Fruit fly (Drosophila melanogaster) whole organism, embryonic: ENCODE results near the gene CG31776.

Experiments used
- Atf6 ChIP-seq: fragments of 200-800 bp; sonication (Bioruptor generic); IDR thresholded peaks from 2 replicates; pipeline ENCODE4 v1.3.6; 2022; ENCODE audit warnings: missing biosample characterization, missing genetic modification characterization
- CG12236 ChIP-seq: fragments of 200-800 bp; sonication (Bioruptor generic); optimal IDR thresholded peaks from 2 replicates; lab custom pipeline; 2016; ENCODE audit warnings: missing biosample characterization, missing genetic modification characterization
- CG12299 ChIP-seq: fragments of 200-800 bp; sonication (Bioruptor generic); optimal IDR thresholded peaks from 2 replicates; lab custom pipeline; 2018; ENCODE audit warnings: missing biosample characterization, mild to moderate bottlenecking, missing genetic modification characterization
- CG12391 ChIP-seq: fragments of 200-800 bp; sonication (Bioruptor generic); optimal IDR thresholded peaks from 3 replicates; lab custom pipeline; 2018; ENCODE audit warnings: missing biosample characterization, mild to moderate bottlenecking, missing genetic modification characterization, moderate library complexity
- CG12769 ChIP-seq: fragments of 200-800 bp; sonication (Bioruptor generic); optimal IDR thresholded peaks from 2 replicates; lab custom pipeline; 2019; ENCODE audit warnings: missing biosample characterization, mild to moderate bottlenecking, missing genetic modification characterization, moderate library complexity
- CG13296 ChIP-seq: fragments of 200-800 bp; sonication (Bioruptor generic); optimal IDR thresholded peaks from 3 replicates; lab custom pipeline; 2018; ENCODE audit warnings: missing biosample characterization, mild to moderate bottlenecking, missing genetic modification characterization
- CG13424 ChIP-seq: fragments of 200-800 bp; sonication (Bioruptor generic); optimal IDR thresholded peaks from 2 replicates; lab custom pipeline; 2019; ENCODE audit warnings: missing biosample characterization, mild to moderate bottlenecking, missing genetic modification characterization, moderate library complexity
- CG15479 ChIP-seq: fragments of 200-800 bp; sonication (Bioruptor generic); optimal IDR thresholded peaks from 3 replicates; lab custom pipeline; 2019; ENCODE audit warnings: missing biosample characterization, mild to moderate bottlenecking, missing genetic modification characterization, moderate library complexity
- CG1647 ChIP-seq: fragments of 200-800 bp; sonication (Bioruptor generic); optimal IDR thresholded peaks from 3 replicates; lab custom pipeline; 2016; ENCODE audit warnings: missing biosample characterization, missing genetic modification characterization
- CG17186 ChIP-seq: fragments of 200-800 bp; sonication (Bioruptor generic); optimal IDR thresholded peaks from 3 replicates; lab custom pipeline; 2017; ENCODE audit warnings: missing biosample characterization, missing genetic modification reagents, missing genetic modification characterization
- CG17385 ChIP-seq: fragments of 200-800 bp; sonication (Bioruptor generic); optimal IDR thresholded peaks from 3 replicates; lab custom pipeline; 2018; ENCODE audit warnings: missing biosample characterization, mild to moderate bottlenecking, missing genetic modification characterization
- CG30020 ChIP-seq: fragments of 200-800 bp; optimal IDR thresholded peaks from 2 replicates; lab custom pipeline; 2019; ENCODE audit warnings: missing biosample characterization, mild to moderate bottlenecking, missing genetic modification characterization, moderate library complexity
- CG4854 ChIP-seq: fragments of 200-800 bp; sonication (Bioruptor generic); optimal IDR thresholded peaks from 2 replicates; lab custom pipeline; 2016; ENCODE audit warnings: missing biosample characterization, missing genetic modification characterization, inconsistent platforms
- CG7357 ChIP-seq: fragments of 200-800 bp; sonication (Bioruptor generic); IDR thresholded peaks from 3 replicates; pipeline ENCODE4 v1.3.6; 2022; ENCODE audit warnings: missing biosample characterization, missing genetic modification characterization
- CG7745 ChIP-seq: fragments of 200-800 bp; sonication (Bioruptor generic); optimal IDR thresholded peaks from 2 replicates; lab custom pipeline; 2018; ENCODE audit warnings: missing biosample characterization, mild to moderate bottlenecking, missing genetic modification characterization, moderate library complexity
- CG8924 ChIP-seq: fragments of 200-800 bp; optimal IDR thresholded peaks from 3 replicates; lab custom pipeline; 2019; ENCODE audit warnings: missing biosample characterization, mild to moderate bottlenecking, missing genetic modification characterization, moderate library complexity
- CG9215 ChIP-seq: fragments of 200-800 bp; sonication (Bioruptor generic); IDR thresholded peaks from 2 replicates; pipeline ENCODE4 v1.3.6; 2022; ENCODE audit warnings: missing biosample characterization, missing genetic modification characterization
- CoRest ChIP-seq: fragments of 200-800 bp; sonication (Bioruptor generic); optimal IDR thresholded peaks from 3 replicates; lab custom pipeline; 2018; ENCODE audit warnings: missing biosample characterization, mild to moderate bottlenecking, missing genetic modification characterization, moderate library complexity
- Dip3 ChIP-seq: fragments of 200-800 bp; sonication (Bioruptor generic); optimal IDR thresholded peaks from 3 replicates; lab custom pipeline; 2016; ENCODE audit warnings: missing biosample characterization, missing genetic modification characterization
- Dref ChIP-seq: fragments of 200-800 bp; sonication (Bioruptor generic); IDR thresholded peaks from 2 replicates; pipeline ENCODE4 v1.3.6; 2022; ENCODE audit warnings: missing biosample characterization, missing genetic modification characterization
- Ets65A ChIP-seq: fragments of 200-800 bp; sonication (Bioruptor generic); peaks from one replicate; lab custom pipeline; 2016; ENCODE audit warnings: missing biosample characterization, missing genetic modification characterization
- Fer3 ChIP-seq: fragments of 200-800 bp; sonication (Bioruptor generic); optimal IDR thresholded peaks from 2 replicates; lab custom pipeline; 2018; ENCODE audit warnings: missing biosample characterization, mild to moderate bottlenecking, missing genetic modification characterization, moderate library complexity
- HHEX ChIP-seq: fragments of 200-800 bp; sonication (Bioruptor generic); optimal IDR thresholded peaks from 3 replicates; lab custom pipeline; 2017; ENCODE audit warnings: missing biosample characterization, mild to moderate bottlenecking, missing genetic modification characterization, missing genetic modification reagents
- HLH54F ChIP-seq: fragments of 200-800 bp; sonication (Bioruptor generic); optimal IDR thresholded peaks from 3 replicates; lab custom pipeline; 2016; ENCODE audit warnings: missing biosample characterization, missing genetic modification characterization
- Hand ChIP-seq: fragments of 200-800 bp; sonication (Bioruptor generic); optimal IDR thresholded peaks from 2 replicates; lab custom pipeline; 2017; ENCODE audit warnings: mild to moderate bottlenecking, missing biosample characterization, missing genetic modification reagents, missing genetic modification characterization
- Hr51 ChIP-seq, 2 experiments: fragments of 200-800 bp; sonication (Bioruptor generic); optimal IDR thresholded peaks; 2 replicates in 1 of 2; 3 replicates in 1 of 2; lab custom pipeline; 2016 to 2018; ENCODE audit warnings: missing biosample characterization in 2 of 2, missing genetic modification characterization in 2 of 2, mild to moderate bottlenecking in 1 of 2, moderate library complexity in 1 of 2
- Med ChIP-seq: fragments of 200-800 bp; sonication (Bioruptor generic); peaks from one replicate; lab custom pipeline; 2016; ENCODE audit warnings: missing biosample characterization, missing genetic modification characterization, mild to moderate bottlenecking, inconsistent platforms, moderate library complexity
- NFAT ChIP-seq: fragments of 200-800 bp; sonication (Bioruptor generic); IDR thresholded peaks from 2 replicates; pipeline ENCODE4 v1.3.6; 2022; ENCODE audit warnings: missing biosample characterization, missing genetic modification characterization
- Ptx1 ChIP-seq: fragments of 200-800 bp; sonication (Bioruptor generic); IDR thresholded peaks from 2 replicates; pipeline ENCODE4 v1.3.6; 2022; ENCODE audit warnings: missing biosample characterization, missing genetic modification characterization
- Side ChIP-seq: fragments of 200-800 bp; sonication (Bioruptor generic); optimal IDR thresholded peaks from 2 replicates; lab custom pipeline; 2016; ENCODE audit warnings: missing biosample characterization, missing genetic modification characterization
- Sry-β ChIP-seq: fragments of 200-800 bp; sonication (Bioruptor generic); optimal IDR thresholded peaks from 2 replicates; lab custom pipeline; 2018; ENCODE audit warnings: missing biosample characterization, mild to moderate bottlenecking, missing genetic modification characterization, moderate library complexity
- Stat92E ChIP-seq, 3 experiments: fragments of >200 bp in 2 of 3; fragments of 200-800 bp in 1 of 3; sonication (Bioruptor generic) in 1 of 3; optimal IDR thresholded peaks; 2 replicates each; lab custom pipeline; 2017 to 2019; ENCODE audit warnings: missing biosample characterization in 3 of 3, missing genetic modification characterization in 3 of 3, mild to moderate bottlenecking in 1 of 3, moderate library complexity in 1 of 3
- TFAM ChIP-seq: fragments of 200-800 bp; sonication (Bioruptor generic); optimal IDR thresholded peaks from 2 replicates; lab custom pipeline; 2017; ENCODE audit warnings: missing biosample characterization, missing genetic modification characterization, inconsistent platforms
- Tbp ChIP-seq: fragments of >200 bp; optimal IDR thresholded peaks from 2 replicates; lab custom pipeline; 2018; ENCODE audit warnings: missing biosample characterization, missing genetic modification characterization
- bab2 ChIP-seq: fragments of 200-800 bp; sonication (Bioruptor generic); optimal IDR thresholded peaks from 2 replicates; lab custom pipeline; 2016; ENCODE audit warnings: missing biosample characterization, missing genetic modification characterization
- bcd ChIP-seq: fragments of 200-800 bp; sonication (Bioruptor generic); optimal IDR thresholded peaks from 2 replicates; lab custom pipeline; 2017; ENCODE audit warnings: missing biosample characterization, mild to moderate bottlenecking, missing genetic modification characterization
- caup ChIP-seq: fragments of 200-800 bp; sonication (Bioruptor generic); optimal IDR thresholded peaks from 3 replicates; lab custom pipeline; 2017; ENCODE audit warnings: missing biosample characterization, mild to moderate bottlenecking, missing genetic modification characterization, moderate library complexity; ENCODE audit not compliant: severe bottlenecking
- chm ChIP-seq: fragments of 200-800 bp; sonication (Bioruptor generic); IDR thresholded peaks from 2 replicates; pipeline ENCODE4 v1.3.6; 2022; ENCODE audit warnings: missing biosample characterization, missing genetic modification characterization
- emc ChIP-seq: fragments of 200-800 bp; sonication (Bioruptor generic); optimal IDR thresholded peaks from 2 replicates; lab custom pipeline; 2016; ENCODE audit warnings: missing biosample characterization, missing genetic modification characterization
- ems ChIP-seq: fragments of 200-800 bp; sonication (Bioruptor generic); optimal IDR thresholded peaks from 3 replicates; lab custom pipeline; 2016; ENCODE audit warnings: missing biosample characterization, missing genetic modification characterization
- ftz-f1 ChIP-seq: fragments of 200-800 bp; sonication (Bioruptor generic); optimal IDR thresholded peaks from 2 replicates; lab custom pipeline; 2016; ENCODE audit warnings: missing biosample characterization, missing genetic modification characterization
- gcm ChIP-seq: fragments of 200-800 bp; sonication (Bioruptor generic); optimal IDR thresholded peaks from 2 replicates; lab custom pipeline; 2019; ENCODE audit warnings: missing biosample characterization, mild to moderate bottlenecking, missing genetic modification characterization, moderate library complexity
- gsb-n ChIP-seq: fragments of 200-800 bp; sonication (Bioruptor generic); optimal IDR thresholded peaks from 3 replicates; lab custom pipeline; 2018; ENCODE audit warnings: missing biosample characterization, mild to moderate bottlenecking, missing genetic modification characterization
- hth ChIP-seq: fragments of >200 bp; optimal IDR thresholded peaks from 2 replicates; lab custom pipeline; 2017; ENCODE audit warnings: inconsistent platforms
- lab ChIP-seq: fragments of 200-800 bp; sonication (Bioruptor generic); optimal IDR thresholded peaks from 3 replicates; lab custom pipeline; 2017; ENCODE audit warnings: missing biosample characterization, missing genetic modification characterization, mild to moderate bottlenecking, moderate library complexity, missing genetic modification reagents
- nau ChIP-seq: fragments of 200-800 bp; sonication (Bioruptor generic); optimal IDR thresholded peaks from 3 replicates; lab custom pipeline; 2017; ENCODE audit warnings: missing biosample characterization, mild to moderate bottlenecking, missing genetic modification characterization, missing genetic modification reagents
- org-1 ChIP-seq: fragments of 200-800 bp; sonication (Bioruptor generic); optimal IDR thresholded peaks from 2 replicates; lab custom pipeline; 2017; ENCODE audit warnings: missing biosample characterization, missing genetic modification characterization
- twi ChIP-seq: fragments of 200-800 bp; optimal IDR thresholded peaks from 2 replicates; lab custom pipeline; 2019; ENCODE audit warnings: missing biosample characterization, mild to moderate bottlenecking, missing genetic modification characterization, moderate library complexity
- yki ChIP-seq: fragments of >200 bp; optimal IDR thresholded peaks from 3 replicates; lab custom pipeline; 2018
- zfh2 ChIP-seq: fragments of 200-800 bp; sonication (Bioruptor generic); optimal IDR thresholded peaks from 2 replicates; lab custom pipeline; 2016; ENCODE audit warnings: missing biosample characterization, missing genetic modification characterization

CG31776 gene

dm6 chr2L:3477057-3477755, 7.2 kb downstream of the CG31776 start (continued):
- TF ChIP-seq CG7357 (GFP tag; lab: Robert Waterston, UW): no peak
- TF ChIP-seq CG12236 (GFP tag; lab: Kevin White, UChicago): no peak
- TF ChIP-seq CG7745 (tag; lab: Kevin White, UChicago): no peak
- no peak for TF ChIP-seq chm
- no peak for TF ChIP-seq CG17186 (GFP tag; lab: Kevin White, UChicago)
- no peak for TF ChIP-seq TFAM (GFP tag; lab: Kevin White, UChicago)
- peak; percentile 27; the same call in 1 of the 2 replicates for TF ChIP-seq CG9215
- TF ChIP-seq Ets65A (GFP tag; lab: Kevin White, UChicago): peak; percentile 87
- TF ChIP-seq nau (GFP tag; lab: Kevin White, UChicago): no peak
- TF ChIP-seq ftz-f1 (GFP tag; lab: Kevin White, UChicago): peak; percentile 74
- peak; percentile 4 for TF ChIP-seq caup (GFP tag; lab: Kevin White, UChicago)
- no peak for TF ChIP-seq emc (GFP tag; lab: Kevin White, UChicago)
- TF ChIP-seq Ptx1: peak; percentile 45
- no peak for TF ChIP-seq Stat92E (GFP tag; optimal IDR thresholded peaks at IDR 0.05; lab: Kevin White, UChicago)
- no peak for TF ChIP-seq Atf6 (GFP tag; lab: Robert Waterston, UW)
- peak; percentile 48 for TF ChIP-seq CG13424 (tag; lab: Kevin White, UChicago)
- peak; percentile 29 for TF ChIP-seq CG4854 (GFP tag; lab: Kevin White, UChicago)
- TF ChIP-seq Hand (GFP tag; lab: Kevin White, UChicago): no peak
- TF ChIP-seq Hr51 (GFP tag; optimal IDR thresholded peaks at IDR 0.05; lab: Kevin White, UChicago): peak in 1 of 2 experiments; percentile 38
- no peak for TF ChIP-seq gcm (GFP tag; lab: Kevin White, UChicago)
- no peak for TF ChIP-seq CG1647 (GFP tag; lab: Kevin White, UChicago)
- TF ChIP-seq hth: no peak
- TF ChIP-seq lab (GFP tag; lab: Kevin White, UChicago): no peak
- TF ChIP-seq CG8924 (tag; lab: Kevin White, UChicago): no peak
- no peak for TF ChIP-seq org-1 (GFP tag; lab: Kevin White, UChicago)
- TF ChIP-seq twi (tag; lab: Kevin White, UChicago): no peak
- TF ChIP-seq bab2 (GFP tag; lab: Kevin White, UChicago): no peak
- no peak for TF ChIP-seq Tbp (GFP tag; lab: Kevin White, UChicago)
- TF ChIP-seq CG17385: peak; percentile 39
- TF ChIP-seq bcd (GFP tag; lab: Kevin White, UChicago): peak; percentile 42
- TF ChIP-seq ems: peak; percentile 22
- peak; percentile 51 for TF ChIP-seq HLH54F (GFP tag; lab: Kevin White, UChicago)
- peak; percentile 21 for TF ChIP-seq CG12391 (tag; lab: Kevin White, UChicago)
- TF ChIP-seq NFAT: no peak
- TF ChIP-seq HHEX (GFP tag; lab: Kevin White, UChicago): no peak
- peak; percentile 30 for TF ChIP-seq Dip3 (GFP tag; lab: Kevin White, UChicago)
- no peak for TF ChIP-seq Dref (GFP tag; lab: Robert Waterston, UW)
- peak; percentile 85 for TF ChIP-seq CG12769
- TF ChIP-seq zfh2 (GFP tag; lab: Kevin White, UChicago): peak; percentile 42
- no peak for TF ChIP-seq CG30020 (tag; lab: Kevin White, UChicago)
- no peak for TF ChIP-seq Sry-β (GFP tag; lab: Kevin White, UChicago)
- no peak for TF ChIP-seq CG13296 (GFP tag; lab: Kevin White, UChicago)
- peak; percentile 65 for TF ChIP-seq CoRest
- no peak for TF ChIP-seq CG15479 (GFP tag; lab: Kevin White, UChicago)
- peak; percentile 72 for TF ChIP-seq Med (GFP tag; lab: Kevin White, UChicago)
- TF ChIP-seq CG12299 (tag; lab: Kevin White, UChicago): no peak
- no peak for TF ChIP-seq yki (lab: Kevin White, UChicago)
- TF ChIP-seq Side (GFP tag; lab: Kevin White, UChicago): no peak
- TF ChIP-seq gsb-n: no peak
- no peak for TF ChIP-seq Fer3 (tag; lab: Kevin White, UChicago)
